Worm (Caenorhabditis elegans) whole organism, young adult: Measurements from ENCODE around the gene fbxa-111.
A peak's percentile ranks its signal among the peaks of the same experiment; 100 is the strongest.

Source experiments
- B0035.1 ChIP-seq: sonication (generic microtip); optimal IDR thresholded peaks from 2 replicates; lab custom pipeline; 2016; ENCODE audit warnings: missing genetic modification characterization, mild to moderate bottlenecking, missing compliant biosample characterization, missing genotype, missing genetic modification reagents
- B0261.1 ChIP-seq: sonication (generic microtip); optimal IDR thresholded peaks from 2 replicates; lab custom pipeline; 2016; ENCODE audit warnings: mild to moderate bottlenecking, missing genetic modification characterization, moderate library complexity, missing compliant biosample characterization
- D2030.7 ChIP-seq: fragments of 200-800 bp; sonication (Bioruptor generic); IDR thresholded peaks from 2 replicates; pipeline ENCODE4 v1.3.6; 2022; ENCODE audit warnings: missing genetic modification reagents, missing genetic modification characterization, missing compliant biosample characterization
- F10E7.11 ChIP-seq: sonication (generic microtip); optimal IDR thresholded peaks from 2 replicates; lab custom pipeline; 2017; ENCODE audit warnings: mild to moderate bottlenecking, missing genetic modification characterization, moderate library complexity, missing compliant biosample characterization
- F22D6.2 ChIP-seq: sonication (generic microtip); optimal IDR thresholded peaks from 2 replicates; lab custom pipeline; 2016; ENCODE audit warnings: mild to moderate bottlenecking, missing genetic modification characterization, missing compliant biosample characterization
- F57A8.1 ChIP-seq: fragments of 200-800 bp; sonication (Bioruptor generic); optimal IDR thresholded peaks from 2 replicates; lab custom pipeline; 2018; ENCODE audit warnings: mild to moderate bottlenecking, missing genetic modification characterization, moderate library complexity, missing compliant biosample characterization
- K12H6.12 ChIP-seq: fragments of 200-800 bp; sonication (Bioruptor generic); optimal IDR thresholded peaks from 2 replicates; lab custom pipeline; 2018; ENCODE audit warnings: mild to moderate bottlenecking, missing genetic modification characterization, missing compliant biosample characterization
- Y56A3A.18 ChIP-seq: fragments of 200-800 bp; sonication (Bioruptor generic); IDR thresholded peaks from 2 replicates; pipeline ENCODE4 v1.3.6; 2022; ENCODE audit warnings: missing genetic modification reagents, missing genetic modification characterization, missing compliant biosample characterization
- Y67H2A.10 ChIP-seq: fragments of 200-800 bp; sonication (Bioruptor generic); conservative IDR thresholded peaks from 2 replicates; pipeline ENCODE4 v1.3.6; 2022; ENCODE audit warnings: missing genetic modification reagents, missing genetic modification characterization, missing compliant biosample characterization
- aptf-2 ChIP-seq: fragments of 200-800 bp; sonication (Bioruptor generic); conservative IDR thresholded peaks from 2 replicates; pipeline ENCODE4 v1.3.6; 2022; ENCODE audit warnings: missing genetic modification reagents, missing genetic modification characterization, missing compliant biosample characterization
- aptf-3 ChIP-seq: fragments of 200-800 bp; sonication (Bioruptor generic); IDR thresholded peaks from 2 replicates; pipeline ENCODE4 v1.3.6; 2022; ENCODE audit warnings: missing genetic modification characterization, missing compliant biosample characterization
- athp-1 ChIP-seq: sonication (generic microtip); optimal IDR thresholded peaks from 2 replicates; lab custom pipeline; 2017; ENCODE audit warnings: mild to moderate bottlenecking, missing genetic modification characterization, missing compliant biosample characterization
- attf-5 ChIP-seq: fragments of 200-800 bp; sonication (Bioruptor generic); optimal IDR thresholded peaks from 2 replicates; lab custom pipeline; 2018; ENCODE audit warnings: mild to moderate bottlenecking, missing genetic modification characterization, missing compliant biosample characterization
- ccch-3 ChIP-seq: fragments of 200-800 bp; sonication (Bioruptor generic); optimal IDR thresholded peaks from 2 replicates; lab custom pipeline; 2018; ENCODE audit warnings: mild to moderate bottlenecking, missing genetic modification characterization, missing compliant biosample characterization
- cebp-1 ChIP-seq, 2 experiments: fragments of 200-800 bp in 1 of 2; sonication (Bioruptor generic) in 1 of 2; sonication (generic microtip) in 1 of 2; IDR thresholded peaks in 1 of 2; optimal IDR thresholded peaks in 1 of 2; 2 replicates each; pipeline versions ENCODE4 v1.3.6 to Lab custom; 2017 to 2022; ENCODE audit warnings: missing compliant biosample characterization in 2 of 2, missing genetic modification characterization in 2 of 2, mild to moderate bottlenecking in 1 of 2, missing genetic modification reagents in 1 of 2, moderate library complexity in 1 of 2
- ceh-27 ChIP-seq: fragments of 200-800 bp; sonication (Bioruptor generic); optimal IDR thresholded peaks from 2 replicates; lab custom pipeline; 2018; ENCODE audit warnings: mild to moderate bottlenecking, missing genetic modification characterization, moderate library complexity, missing compliant biosample characterization
- ceh-91 ChIP-seq: fragments of 200-800 bp; sonication (Bioruptor generic); IDR thresholded peaks from 2 replicates; pipeline ENCODE4 v1.3.6; 2022; ENCODE audit warnings: missing genetic modification reagents, missing genetic modification characterization, missing compliant biosample characterization
- chd-7 ChIP-seq: sonication (generic microtip); optimal IDR thresholded peaks from 2 replicates; lab custom pipeline; 2016; ENCODE audit warnings: mild to moderate bottlenecking, missing genetic modification characterization, moderate library complexity, missing compliant biosample characterization
- dpl-1 ChIP-seq: fragments of 150-350 bp; optimal IDR thresholded peaks from 2 replicates; lab custom pipeline; 2014; ENCODE audit warnings: missing biosample characterization, missing genetic modification reagents, missing genetic modification characterization
- efl-1 ChIP-seq: fragments of 150-350 bp; optimal IDR thresholded peaks from 2 replicates; lab custom pipeline; 2014; ENCODE audit warnings: missing biosample characterization, missing genetic modification reagents, missing genetic modification characterization
- egl-44 ChIP-seq: fragments of 200-800 bp; sonication (Bioruptor generic); IDR thresholded peaks from 2 replicates; pipeline ENCODE4 v1.3.6; 2022; ENCODE audit warnings: missing genetic modification reagents, missing genetic modification characterization, missing compliant biosample characterization
- egrh-3 ChIP-seq: fragments of 200-800 bp; sonication (Bioruptor generic); IDR thresholded peaks from 2 replicates; pipeline ENCODE4 v1.3.6; 2022; ENCODE audit warnings: missing genetic modification reagents, missing genetic modification characterization, missing compliant biosample characterization
- fkh-3 ChIP-seq: sonication (generic microtip); optimal IDR thresholded peaks from 2 replicates; lab custom pipeline; 2016; ENCODE audit warnings: mild to moderate bottlenecking, missing genetic modification characterization, missing compliant biosample characterization
- gei-17 ChIP-seq: fragments of 200-800 bp; sonication (Bioruptor generic); optimal IDR thresholded peaks from 2 replicates; lab custom pipeline; 2018; ENCODE audit warnings: mild to moderate bottlenecking, missing genetic modification characterization, missing compliant biosample characterization
- him-1 ChIP-seq: sonication (generic microtip); optimal IDR thresholded peaks from 2 replicates; lab custom pipeline; 2016; ENCODE audit warnings: missing genotype, missing genetic modification reagents, missing genetic modification characterization, missing compliant biosample characterization
- hlh-12 ChIP-seq: sonication (generic microtip); optimal IDR thresholded peaks from 2 replicates; lab custom pipeline; 2016; ENCODE audit warnings: missing genetic modification characterization, missing compliant biosample characterization
- let-526 ChIP-seq: fragments of 200-800 bp; sonication (Bioruptor generic); IDR thresholded peaks from 2 replicates; pipeline ENCODE4 v1.3.6; 2022; ENCODE audit warnings: missing genetic modification reagents, missing genetic modification characterization, missing compliant biosample characterization
- lin-35 ChIP-seq, 3 experiments: fragments of 150-350 bp in 2 of 3; sonication (generic microtip) in 1 of 3; optimal IDR thresholded peaks; 2 replicates each; lab custom pipeline; 2014 to 2018; ENCODE audit warnings: missing biosample characterization in 3 of 3, missing genetic modification characterization in 3 of 3, missing genetic modification reagents in 3 of 3
- lin-54 ChIP-seq: fragments of 200-800 bp; sonication (Bioruptor generic); optimal IDR thresholded peaks from 2 replicates; lab custom pipeline; 2018; ENCODE audit warnings: mild to moderate bottlenecking, missing genetic modification characterization, missing compliant biosample characterization
- lir-1 ChIP-seq: fragments of 200-800 bp; sonication (Bioruptor generic); conservative IDR thresholded peaks from 2 replicates; pipeline ENCODE4 v1.3.6; 2022; ENCODE audit warnings: missing genetic modification reagents, missing genetic modification characterization, missing compliant biosample characterization
- lsy-27 ChIP-seq: sonication (generic microtip); optimal IDR thresholded peaks from 2 replicates; lab custom pipeline; 2017; ENCODE audit warnings: missing genetic modification characterization, mild to moderate bottlenecking, missing compliant biosample characterization, antibody characterized with exemption, missing genotype, borderline replicate concordance; ENCODE audit not compliant: insufficient read depth
- madf-8 ChIP-seq: fragments of 200-800 bp; sonication (Bioruptor generic); conservative IDR thresholded peaks from 2 replicates; pipeline ENCODE4 v1.3.6; 2022; ENCODE audit warnings: missing genetic modification reagents, missing genetic modification characterization, missing compliant biosample characterization
- nfyb-1 ChIP-seq: fragments of 200-800 bp; sonication (Bioruptor generic); IDR thresholded peaks from 2 replicates; pipeline ENCODE4 v1.3.6; 2022; ENCODE audit warnings: missing genetic modification reagents, missing genetic modification characterization, missing compliant biosample characterization
- nhr-120 ChIP-seq: fragments of 200-800 bp; sonication (Bioruptor generic); IDR thresholded peaks from 2 replicates; pipeline ENCODE4 v1.3.6; 2022; ENCODE audit warnings: missing genetic modification characterization, missing compliant biosample characterization
- rcor-1 ChIP-seq: fragments of 200-800 bp; sonication (Bioruptor generic); IDR thresholded peaks from 2 replicates; pipeline ENCODE4 v1.3.6; 2022; ENCODE audit warnings: missing genetic modification reagents, missing genetic modification characterization, missing compliant biosample characterization
- sdz-38 ChIP-seq: sonication (generic microtip); optimal IDR thresholded peaks from 2 replicates; lab custom pipeline; 2016; ENCODE audit warnings: missing genotype, missing genetic modification characterization, missing compliant biosample characterization
- snpc-1.1 ChIP-seq: sonication (generic microtip); optimal IDR thresholded peaks from 2 replicates; lab custom pipeline; 2017; ENCODE audit warnings: missing genetic modification characterization, mild to moderate bottlenecking, missing compliant biosample characterization, antibody characterized with exemption, moderate library complexity, missing genotype, missing genetic modification reagents; ENCODE audit not compliant: insufficient read depth
- snpc-1.3 ChIP-seq: sonication (generic microtip); optimal IDR thresholded peaks from 2 replicates; lab custom pipeline; 2017; ENCODE audit warnings: missing genetic modification characterization, mild to moderate bottlenecking, missing compliant biosample characterization, antibody characterized with exemption, moderate library complexity, missing genotype, missing genetic modification reagents; ENCODE audit not compliant: insufficient read depth
- snpc-3.4 ChIP-seq: sonication (generic microtip); optimal IDR thresholded peaks from 2 replicates; lab custom pipeline; 2017; ENCODE audit warnings: missing genetic modification characterization, mild to moderate bottlenecking, missing compliant biosample characterization, antibody characterized with exemption, moderate library complexity, missing genotype, missing genetic modification reagents
- snpc-4 ChIP-seq, 5 experiments: fragments of 150-350 bp in 1 of 5; sonication (generic microtip) in 4 of 5; optimal IDR thresholded peaks; 2 replicates each; lab custom pipeline; 2014 to 2018; ENCODE audit warnings: missing genetic modification characterization in 5 of 5, missing biosample characterization in 3 of 5, antibody characterized with exemption in 2 of 5, mild to moderate bottlenecking in 2 of 5, missing compliant biosample characterization in 2 of 5, missing genotype in 2 of 5, moderate library complexity in 2 of 5, missing genetic modification reagents in 1 of 5
- tbx-9 ChIP-seq: sonication (generic microtip); optimal IDR thresholded peaks from 2 replicates; lab custom pipeline; 2016; ENCODE audit warnings: borderline replicate concordance, missing genetic modification characterization, inconsistent platforms, missing compliant biosample characterization
- zim-3 ChIP-seq: sonication (generic microtip); optimal IDR thresholded peaks from 2 replicates; lab custom pipeline; 2017; ENCODE audit warnings: mild to moderate bottlenecking, missing genetic modification characterization, moderate library complexity, missing compliant biosample characterization
- ztf-26 ChIP-seq: sonication (generic microtip); optimal IDR thresholded peaks from 2 replicates; lab custom pipeline; 2017; ENCODE audit warnings: missing genetic modification characterization, missing compliant biosample characterization
- ztf-3 ChIP-seq: fragments of 200-800 bp; sonication (Bioruptor generic); optimal IDR thresholded peaks from 2 replicates; lab custom pipeline; 2018; ENCODE audit warnings: mild to moderate bottlenecking, missing genetic modification characterization, missing compliant biosample characterization

Gene fbxa-111

DNA sequence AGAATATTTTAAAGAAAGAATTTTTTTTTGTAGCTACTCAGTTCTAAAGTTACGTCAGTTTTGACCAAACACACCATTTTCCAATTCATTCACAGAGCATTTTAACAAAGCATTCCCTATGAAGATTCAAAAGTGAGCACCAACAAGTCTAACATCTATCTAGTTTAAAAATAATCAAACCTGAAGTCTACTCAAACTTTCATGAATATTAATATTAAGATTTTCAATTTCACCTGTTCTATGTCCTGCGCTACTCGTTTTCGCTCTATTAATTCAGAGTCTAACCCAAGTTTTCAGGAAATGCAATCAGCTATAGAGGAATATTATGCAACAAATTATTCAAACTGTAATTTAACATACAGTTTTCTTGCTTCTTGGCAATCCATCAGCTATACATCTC, 22.6 kb upstream of the fbxa-111 start, which contains the start of gene srh-119:
Gene srh-119 (plus strand): TSS at position 301 of the 400 bp plus-strand sequence.
- TF ChIP-seq snpc-1.3 (tag; lab: Kevin White, UChicago): no peak
- no peak for TF ChIP-seq tbx-9
- no peak for TF ChIP-seq lir-1 (GFP tag; lab: Robert Waterston, UW)
- no peak for TF ChIP-seq Y56A3A.18
- TF ChIP-seq lin-35 (GFP tag; optimal IDR thresholded peaks at IDR 0.05; lab: Kevin White, UChicago): no peak
- no peak for TF ChIP-seq snpc-4 (GFP tag; optimal IDR thresholded peaks at IDR 0.05; lab: Kevin White, UChicago)
- TF ChIP-seq snpc-4 (tag; optimal IDR thresholded peaks at IDR 0.05; lab: Kevin White, UChicago): no peak
- TF ChIP-seq nhr-120: no peak
- TF ChIP-seq zim-3: no peak
- TF ChIP-seq fkh-3: no peak
- TF ChIP-seq aptf-3: no peak
- no peak for TF ChIP-seq egl-44 (GFP tag; lab: Robert Waterston, UW)

DNA sequence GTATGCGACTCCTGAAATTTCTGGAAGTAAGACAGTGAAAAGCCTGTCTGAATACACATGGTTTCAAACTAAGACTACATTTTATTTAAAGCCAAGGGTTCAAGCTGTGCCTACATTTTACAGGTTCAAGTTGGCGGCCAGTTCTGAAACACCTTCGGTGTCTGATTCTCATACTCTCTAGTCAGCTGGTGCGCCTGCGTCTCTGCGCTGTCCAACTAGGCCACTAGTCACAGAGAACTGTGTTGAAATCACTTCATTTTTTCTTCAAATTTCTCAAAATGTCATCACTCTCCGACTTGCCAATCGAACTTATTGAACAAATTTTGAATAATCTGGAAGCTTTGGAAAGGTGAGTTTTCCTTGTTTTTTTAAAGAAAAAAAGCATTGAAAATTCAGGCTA, 17.1 kb upstream of the fbxa-111 start, which contains the start of gene fbxa-90:
Gene fbxa-90 (plus strand): TSS at position 179 of the 400 bp plus-strand sequence.
- TF ChIP-seq aptf-2 (GFP tag; lab: Robert Waterston, UW) (no peak), egrh-3 (no peak), ccch-3 (GFP tag; lab: Kevin White, UChicago) (no peak), lsy-27 (no peak), snpc-4 (GFP tag; optimal IDR thresholded peaks at IDR 0.05; lab: Kevin White, UChicago) (no peak), snpc-4 (tag; optimal IDR thresholded peaks at IDR 0.05; lab: Kevin White, UChicago) (peak in 1 of 4 experiments; percentile 27), sdz-38 (tag; lab: Kevin White, UChicago) (no peak), ztf-3 (GFP tag; lab: Kevin White, UChicago) (no peak), attf-5 (peak; percentile 67), cebp-1 (GFP tag; IDR thresholded peaks at IDR 0.05; lab: Robert Waterston, UW) (peak; percentile 52; the same call in 1 of the 2 replicates), cebp-1 (tag; optimal IDR thresholded peaks at IDR 0.05; lab: Kevin White, UChicago) (no peak), lin-54 (GFP tag; lab: Kevin White, UChicago) (no peak)

DNA sequence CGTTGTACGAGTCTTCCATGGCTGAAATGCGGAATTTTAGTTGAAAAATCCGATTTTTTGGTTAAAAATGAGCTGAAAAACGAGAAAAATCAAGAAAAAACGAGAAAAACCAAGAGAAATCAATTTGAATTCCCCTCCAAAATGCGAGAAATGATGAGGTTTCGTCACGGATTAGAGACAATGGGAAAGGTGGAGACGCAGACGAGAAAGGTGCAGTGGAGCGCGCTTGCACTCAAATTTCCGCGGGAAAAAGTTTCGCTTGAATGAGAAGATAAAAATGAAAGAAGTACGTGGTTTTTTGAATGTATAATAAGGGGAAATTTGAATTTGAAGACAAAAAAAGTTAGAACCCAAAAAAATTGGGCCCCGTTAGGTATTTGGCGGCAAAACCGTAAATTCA, 16.1 kb upstream of the fbxa-111 start, which contains the start of gene efl-1:
Gene efl-1 (minus strand): TSS at position 21 of the 400 bp plus-strand sequence.
- no peak for TF ChIP-seq F57A8.1 (GFP tag; lab: Kevin White, UChicago)
- peak; percentile 28 for TF ChIP-seq him-1 (tag; lab: Kevin White, UChicago)
- TF ChIP-seq egl-44 (GFP tag; lab: Robert Waterston, UW): no peak
- TF ChIP-seq snpc-1.1 (tag; lab: Kevin White, UChicago): peak; percentile 86
- TF ChIP-seq ztf-3 (GFP tag; lab: Kevin White, UChicago): peak; percentile 25
- no peak for TF ChIP-seq efl-1
- TF ChIP-seq rcor-1 (GFP tag; lab: Robert Waterston, UW): peak; percentile 87
- peak; percentile 42 for TF ChIP-seq K12H6.12
- peak; percentile 98 for TF ChIP-seq dpl-1 (GFP tag; lab: Kevin White, UChicago)
- peak; percentile 84 for TF ChIP-seq nfyb-1 (GFP tag; lab: Robert Waterston, UW)
- no peak for TF ChIP-seq zim-3
- no peak for TF ChIP-seq chd-7
- peak; percentile 76 for TF ChIP-seq athp-1 (tag; lab: Kevin White, UChicago)
- TF ChIP-seq D2030.7 (GFP tag; lab: Robert Waterston, UW): peak; percentile 85
- no peak for TF ChIP-seq F22D6.2 (tag; lab: Kevin White, UChicago)
- TF ChIP-seq snpc-1.3 (tag; lab: Kevin White, UChicago): peak; percentile 49
- TF ChIP-seq snpc-3.4: peak; percentile 72
- TF ChIP-seq madf-8 (GFP tag; lab: Robert Waterston, UW): peak; percentile 35
- TF ChIP-seq F10E7.11 (tag; lab: Kevin White, UChicago): no peak
- TF ChIP-seq gei-17 (GFP tag; lab: Kevin White, UChicago): no peak
- no peak for TF ChIP-seq hlh-12 (tag; lab: Kevin White, UChicago)
- TF ChIP-seq ztf-26 (tag; lab: Kevin White, UChicago): peak; percentile 52
- TF ChIP-seq ceh-27 (GFP tag; lab: Kevin White, UChicago): peak; percentile 81
- no peak for TF ChIP-seq Y67H2A.10 (GFP tag; lab: Robert Waterston, UW)
- no peak for TF ChIP-seq let-526 (GFP tag; lab: Robert Waterston, UW)
- no peak for TF ChIP-seq ceh-91 (GFP tag; lab: Robert Waterston, UW)
- peak; percentile 37 for TF ChIP-seq B0261.1 (tag; lab: Kevin White, UChicago)
- no peak for TF ChIP-seq B0035.1 (tag; lab: Kevin White, UChicago)
